Fruit fly (Drosophila melanogaster): ENCODE data around the gene Pex16.
A peak's percentile ranks its signal among the peaks of the same experiment; 100 is the strongest.

Gene Pex16

dm6 chr3L:20796757-20797156, 18.7 kb upstream of the Pex16 start:
- TF ChIP-seq GATAd (GFP tag; optimal IDR thresholded peaks at IDR 0.05) (no peak), Vsx2 (GFP tag; optimal IDR thresholded peaks at IDR 0.05; ENCODE audit: partially characterized antibody) (no peak), N (GFP tag; optimal IDR thresholded peaks at IDR 0.05) (no peak), woc (GFP tag; optimal IDR thresholded peaks at IDR 0.05) (no peak), CG32264 (GFP tag; optimal IDR thresholded peaks at IDR 0.05) (no peak), sage (GFP tag; optimal IDR thresholded peaks at IDR 0.05) (no peak), Hnf4 (GFP tag; optimal IDR thresholded peaks at IDR 0.05) (no peak), Myc (optimal IDR thresholded peaks at IDR 0.05) (no peak), CG9705 (GFP tag; optimal IDR thresholded peaks at IDR 0.05) (no peak), usp (GFP tag; optimal IDR thresholded peaks at IDR 0.05) (no peak), ey (GFP tag; optimal IDR thresholded peaks at IDR 0.05) (no peak), h (GFP tag; optimal IDR thresholded peaks at IDR 0.05) (no peak), sv (GFP tag; optimal IDR thresholded peaks at IDR 0.05) (no peak), lola (GFP tag; optimal IDR thresholded peaks at IDR 0.05) (no peak), brk (GFP tag; optimal IDR thresholded peaks at IDR 0.05) (no peak), rgr (GFP tag; optimal IDR thresholded peaks at IDR 0.05) (no peak)

- TF ChIP-seq Dfd (GFP tag; optimal IDR thresholded peaks at IDR 0.05) (no peak), GATAd (GFP tag; optimal IDR thresholded peaks at IDR 0.05) (no peak), pan (optimal IDR thresholded peaks at IDR 0.05) (no peak), dsf (GFP tag; optimal IDR thresholded peaks at IDR 0.05; ENCODE audit: borderline replicate concordance) (no peak), CG32264 (GFP tag; optimal IDR thresholded peaks at IDR 0.05) (no peak), Rel (GFP tag; optimal IDR thresholded peaks at IDR 0.05) (no peak), Rel (tag; optimal IDR thresholded peaks at IDR 0.05) (no peak), Hr78 (GFP tag; optimal IDR thresholded peaks at IDR 0.05) (no peak), psq (GFP tag; optimal IDR thresholded peaks at IDR 0.05) (no peak), Abd-B (GFP tag; optimal IDR thresholded peaks at IDR 0.05) (no peak), tai (GFP tag; optimal IDR thresholded peaks at IDR 0.05) (no peak), Mio (GFP tag; optimal IDR thresholded peaks at IDR 0.05) (no peak)
Measured at dm6 chr3L:20792693-20793092, 14.6 kb upstream of the Pex16 start, which contains the start of gene Six4. TSS of gene Six4 (minus strand) at chr3L:20792777.

dm6 chr3L:20789299-20789698, 11.2 kb upstream of the Pex16 start:
- TF ChIP-seq CrebA (GFP tag; optimal IDR thresholded peaks at IDR 0.05; ENCODE audit: borderline replicate concordance) (no peak), Hr83 (GFP tag; optimal IDR thresholded peaks at IDR 0.05; ENCODE audit: poor library complexity, severe bottlenecking) (no peak), sv (GFP tag; optimal IDR thresholded peaks at IDR 0.05) (no peak), Myc (optimal IDR thresholded peaks at IDR 0.05) (no peak), dmrt93B (GFP tag; optimal IDR thresholded peaks at IDR 0.05) (no peak), CG32264 (GFP tag; optimal IDR thresholded peaks at IDR 0.05) (no peak), Hnf4 (GFP tag; optimal IDR thresholded peaks at IDR 0.05) (no peak), OdsH (GFP tag; optimal IDR thresholded peaks at IDR 0.05) (no peak), ey (GFP tag; optimal IDR thresholded peaks at IDR 0.05) (no peak), sage (GFP tag; optimal IDR thresholded peaks at IDR 0.05) (no peak), Mio (GFP tag; optimal IDR thresholded peaks at IDR 0.05) (no peak), brk (GFP tag; optimal IDR thresholded peaks at IDR 0.05) (no peak), tai (GFP tag; optimal IDR thresholded peaks at IDR 0.05) (no peak), dl (GFP tag; optimal IDR thresholded peaks at IDR 0.05; ENCODE audit: insufficient read depth in 1 of 2, partially characterized antibody in 2 of 2) (no peak), pan (optimal IDR thresholded peaks at IDR 0.05) (no peak), jim (GFP tag; optimal IDR thresholded peaks at IDR 0.05) (no peak)

- TF ChIP-seq Hr83 (GFP tag; optimal IDR thresholded peaks at IDR 0.05; ENCODE audit: poor library complexity, severe bottlenecking) (peak; percentile 74), rgr (GFP tag; optimal IDR thresholded peaks at IDR 0.05) (no peak)
Measured at dm6 chr3L:20787835-20788380, 9.8 kb upstream of the Pex16 start, which contains the start of gene CG11396. TSS of gene CG11396 (minus strand) at chr3L:20788137.

- TF ChIP-seq Hnf4 (GFP tag; optimal IDR thresholded peaks at IDR 0.05) (peak; percentile 72), brk (GFP tag; optimal IDR thresholded peaks at IDR 0.05) (peak; percentile 83), Dif (GFP tag; optimal IDR thresholded peaks at IDR 0.05; ENCODE audit: partially characterized antibody) (no peak), woc (GFP tag; optimal IDR thresholded peaks at IDR 0.05) (peak; percentile 13), Rel (GFP tag; optimal IDR thresholded peaks at IDR 0.05) (peak; percentile 41), Rel (tag; optimal IDR thresholded peaks at IDR 0.05) (no peak), dsf (GFP tag; optimal IDR thresholded peaks at IDR 0.05; ENCODE audit: borderline replicate concordance) (peak; percentile 59), h (GFP tag; optimal IDR thresholded peaks at IDR 0.05) (peak; percentile 50), CG32264 (GFP tag; optimal IDR thresholded peaks at IDR 0.05) (peak; percentile 11), Hr83 (GFP tag; optimal IDR thresholded peaks at IDR 0.05; ENCODE audit: poor library complexity, severe bottlenecking) (peak; percentile 54), Mio (GFP tag; optimal IDR thresholded peaks at IDR 0.05) (no peak), fru (GFP tag; optimal IDR thresholded peaks at IDR 0.05) (no peak), dmrt93B (GFP tag; optimal IDR thresholded peaks at IDR 0.05) (no peak), Vsx2 (GFP tag; optimal IDR thresholded peaks at IDR 0.05; ENCODE audit: partially characterized antibody) (no peak), dl (GFP tag; optimal IDR thresholded peaks at IDR 0.05; ENCODE audit: insufficient read depth in 1 of 2, partially characterized antibody in 2 of 2) (no peak), HLH106 (tag; optimal IDR thresholded peaks at IDR 0.05) (peak; percentile 17), sage (GFP tag; optimal IDR thresholded peaks at IDR 0.05) (peak; percentile 44), Jra (GFP tag; optimal IDR thresholded peaks at IDR 0.05) (no peak), CG9705 (GFP tag; optimal IDR thresholded peaks at IDR 0.05) (peak; percentile 2), rgr (GFP tag; optimal IDR thresholded peaks at IDR 0.05) (no peak), sv (GFP tag; optimal IDR thresholded peaks at IDR 0.05) (peak; percentile 16), Myc (optimal IDR thresholded peaks at IDR 0.05) (no peak), OdsH (GFP tag; optimal IDR thresholded peaks at IDR 0.05) (no peak), br (GFP tag; optimal IDR thresholded peaks at IDR 0.05) (no peak)
Measured at dm6 chr3L:20785742-20786427, 7.8 kb upstream of the Pex16 start, which contains the start of gene Pcif1. TSS of gene Pcif1 (minus strand) at chr3L:20786197.

Data from whole organism, wandering third instar larva.